Worm (Caenorhabditis elegans) whole organism, late embryonic: ENCODE data around the gene mrpl-55.

ENCODE experiments used
- C08G9.2 ChIP-seq: sonication (generic microtip); optimal IDR thresholded peaks from 2 replicates; lab custom pipeline; 2016; ENCODE audit warnings: mild to moderate bottlenecking, missing genetic modification characterization, moderate library complexity, missing compliant biosample characterization
- K02D7.2 ChIP-seq: sonication (generic microtip); optimal IDR thresholded peaks from 2 replicates; lab custom pipeline; 2017; ENCODE audit warnings: mild to moderate bottlenecking, missing genetic modification characterization, missing compliant biosample characterization
- K09A11.1 ChIP-seq: sonication (generic microtip); optimal IDR thresholded peaks from 2 replicates; lab custom pipeline; 2017; ENCODE audit warnings: antibody characterized with exemption, mild to moderate bottlenecking, missing genetic modification characterization, missing compliant biosample characterization; ENCODE audit not compliant: insufficient read depth
- Y22D7AL.16 ChIP-seq: sonication (generic microtip); optimal IDR thresholded peaks from 2 replicates; lab custom pipeline; 2016; ENCODE audit warnings: missing genetic modification characterization, missing compliant biosample characterization
- ama-1 ChIP-seq: fragments of 150-350 bp; optimal IDR thresholded peaks from 2 replicates; lab custom pipeline; 2014
- ceh-14 ChIP-seq: sonication (generic microtip); optimal IDR thresholded peaks from 2 replicates; lab custom pipeline; 2016; ENCODE audit warnings: missing genotype, missing genetic modification characterization, missing compliant biosample characterization
- ceh-18 ChIP-seq: sonication (generic microtip); optimal IDR thresholded peaks from 2 replicates; lab custom pipeline; 2016; ENCODE audit warnings: missing genetic modification characterization, missing compliant biosample characterization
- ceh-24 ChIP-seq: sonication (generic microtip); optimal IDR thresholded peaks from 2 replicates; lab custom pipeline; 2016; ENCODE audit warnings: mild to moderate bottlenecking, missing genetic modification characterization, missing compliant biosample characterization
- ceh-30 ChIP-seq: fragments of 150-350 bp; optimal IDR thresholded peaks from 2 replicates; lab custom pipeline; 2014; ENCODE audit warnings: missing biosample characterization, missing genetic modification characterization
- ceh-31 ChIP-seq: sonication (generic microtip); optimal IDR thresholded peaks from 2 replicates; lab custom pipeline; 2016; ENCODE audit warnings: missing genetic modification characterization, missing compliant biosample characterization
- ceh-34 ChIP-seq: sonication (generic microtip); optimal IDR thresholded peaks from 2 replicates; lab custom pipeline; 2016; ENCODE audit warnings: mild to moderate bottlenecking, missing genetic modification characterization, missing compliant biosample characterization
- ceh-45 ChIP-seq: fragments of 200-800 bp; sonication (Bioruptor generic); IDR thresholded peaks from 2 replicates; pipeline ENCODE4 v1.3.6; 2022; ENCODE audit warnings: missing genetic modification reagents, missing genetic modification characterization, missing compliant biosample characterization
- ceh-48 ChIP-seq: sonication (generic microtip); optimal IDR thresholded peaks from 2 replicates; lab custom pipeline; 2016; ENCODE audit warnings: missing genetic modification characterization, inconsistent platforms, missing compliant biosample characterization
- ceh-6 ChIP-seq: fragments of 200-800 bp; sonication (Bioruptor generic); optimal IDR thresholded peaks from 2 replicates; lab custom pipeline; 2018; ENCODE audit warnings: mild to moderate bottlenecking, missing genetic modification characterization, missing compliant biosample characterization
- ceh-9 ChIP-seq: sonication (generic microtip); optimal IDR thresholded peaks from 2 replicates; lab custom pipeline; 2016; ENCODE audit warnings: mild to moderate bottlenecking, missing genetic modification characterization, inconsistent platforms, missing compliant biosample characterization
- che-1 ChIP-seq: sonication (generic microtip); optimal IDR thresholded peaks from 2 replicates; lab custom pipeline; 2016; ENCODE audit warnings: mild to moderate bottlenecking, missing genetic modification characterization, missing compliant biosample characterization
- dmd-4 ChIP-seq: sonication (generic microtip); optimal IDR thresholded peaks from 2 replicates; lab custom pipeline; 2016; ENCODE audit warnings: borderline replicate concordance, missing genetic modification characterization, missing compliant biosample characterization
- elt-2 ChIP-seq: sonication (generic microtip); optimal IDR thresholded peaks from 2 replicates; lab custom pipeline; 2016; ENCODE audit warnings: missing genetic modification reagents, missing genetic modification characterization, missing compliant biosample characterization
- elt-4 ChIP-seq: sonication (generic microtip); optimal IDR thresholded peaks from 2 replicates; lab custom pipeline; 2016; ENCODE audit warnings: missing genetic modification characterization, missing compliant biosample characterization
- eyg-1 ChIP-seq: sonication (generic microtip); optimal IDR thresholded peaks from 2 replicates; lab custom pipeline; 2016; ENCODE audit warnings: missing genotype, missing genetic modification characterization, missing compliant biosample characterization
- fax-1 ChIP-seq: sonication (generic microtip); optimal IDR thresholded peaks from 2 replicates; lab custom pipeline; 2016; ENCODE audit warnings: missing genotype, missing genetic modification characterization, missing compliant biosample characterization
- fkh-10 ChIP-seq: fragments of 150-350 bp; optimal IDR thresholded peaks from 2 replicates; lab custom pipeline; 2014; ENCODE audit warnings: missing biosample characterization, missing genetic modification reagents, missing genetic modification characterization
- fkh-6 ChIP-seq: sonication (generic microtip); optimal IDR thresholded peaks from 2 replicates; lab custom pipeline; 2016; ENCODE audit warnings: missing genetic modification characterization, missing compliant biosample characterization
- gmeb-2 ChIP-seq: sonication (generic microtip); optimal IDR thresholded peaks from 2 replicates; lab custom pipeline; 2016; ENCODE audit warnings: missing genetic modification characterization, inconsistent platforms, missing compliant biosample characterization
- hlh-13 ChIP-seq: fragments of 200-800 bp; sonication (Bioruptor generic); optimal IDR thresholded peaks from 2 replicates; lab custom pipeline; 2018; ENCODE audit warnings: mild to moderate bottlenecking, missing genetic modification characterization, missing compliant biosample characterization
- hlh-15 ChIP-seq: sonication (generic microtip); optimal IDR thresholded peaks from 2 replicates; lab custom pipeline; 2016; ENCODE audit warnings: missing genetic modification characterization, missing compliant biosample characterization
- hlh-8 ChIP-seq: sonication (generic microtip); optimal IDR thresholded peaks from 2 replicates; lab custom pipeline; 2016; ENCODE audit warnings: missing genotype, missing genetic modification characterization, missing compliant biosample characterization
- lim-6 ChIP-seq: sonication (generic microtip); optimal IDR thresholded peaks from 2 replicates; lab custom pipeline; 2016; ENCODE audit warnings: missing genetic modification characterization, missing compliant biosample characterization
- lin-11 ChIP-seq: fragments of 200-800 bp; sonication (Bioruptor generic); optimal IDR thresholded peaks from 2 replicates; lab custom pipeline; 2018; ENCODE audit warnings: mild to moderate bottlenecking, missing genetic modification characterization, missing compliant biosample characterization
- mec-3 ChIP-seq: sonication (generic microtip); optimal IDR thresholded peaks from 2 replicates; lab custom pipeline; 2016; ENCODE audit warnings: borderline replicate concordance, missing genetic modification characterization, missing compliant biosample characterization
- nhr-11 ChIP-seq: fragments of 150-350 bp; optimal IDR thresholded peaks from 2 replicates; lab custom pipeline; 2014; ENCODE audit warnings: missing biosample characterization, missing genetic modification characterization
- nhr-232 ChIP-seq: sonication (generic microtip); optimal IDR thresholded peaks from 2 replicates; lab custom pipeline; 2016; ENCODE audit warnings: missing genetic modification characterization, missing compliant biosample characterization
- npax-4 ChIP-seq: sonication (generic microtip); optimal IDR thresholded peaks from 2 replicates; lab custom pipeline; 2016; ENCODE audit warnings: missing genetic modification characterization, missing compliant biosample characterization
- pag-3 ChIP-seq: sonication (generic microtip); optimal IDR thresholded peaks from 2 replicates; lab custom pipeline; 2016; ENCODE audit warnings: missing compliant biosample characterization, missing genetic modification characterization, borderline replicate concordance
- pat-9 ChIP-seq: fragments of 200-800 bp; sonication (Bioruptor generic); optimal IDR thresholded peaks from 2 replicates; lab custom pipeline; 2018; ENCODE audit warnings: mild to moderate bottlenecking, missing genetic modification characterization, moderate library complexity, missing compliant biosample characterization
- pqm-1 ChIP-seq: sonication (generic microtip); optimal IDR thresholded peaks from 2 replicates; lab custom pipeline; 2016; ENCODE audit warnings: missing genetic modification characterization, missing compliant biosample characterization
- pros-1 ChIP-seq: fragments of 150-350 bp; optimal IDR thresholded peaks from 2 replicates; lab custom pipeline; 2014; ENCODE audit warnings: missing biosample characterization, missing genetic modification reagents, missing genetic modification characterization
- rnt-1 ChIP-seq: sonication (generic microtip); optimal IDR thresholded peaks from 2 replicates; lab custom pipeline; 2016; ENCODE audit warnings: missing genetic modification characterization, missing compliant biosample characterization
- sdc-2 ChIP-seq: sonication (generic microtip); optimal IDR thresholded peaks from 2 replicates; lab custom pipeline; 2016; ENCODE audit warnings: missing genotype, missing genetic modification characterization, missing compliant biosample characterization
- sox-2 ChIP-seq: fragments of 200-800 bp; sonication (Bioruptor generic); IDR thresholded peaks from 2 replicates; pipeline ENCODE4 v1.3.6; 2022; ENCODE audit warnings: missing genetic modification reagents, missing genetic modification characterization, missing compliant biosample characterization
- sox-4 ChIP-seq: sonication (generic microtip); optimal IDR thresholded peaks from 2 replicates; lab custom pipeline; 2017; ENCODE audit warnings: mild to moderate bottlenecking, missing genetic modification characterization, inconsistent platforms, missing compliant biosample characterization
- unc-55 ChIP-seq: sonication (generic microtip); optimal IDR thresholded peaks from 2 replicates; lab custom pipeline; 2017; ENCODE audit warnings: missing biosample characterization, missing genetic modification reagents, missing genetic modification characterization
- unc-86 ChIP-seq: sonication (generic microtip); optimal IDR thresholded peaks from 2 replicates; lab custom pipeline; 2016; ENCODE audit warnings: missing genetic modification characterization, missing compliant biosample characterization
- zip-5 ChIP-seq: sonication (generic microtip); optimal IDR thresholded peaks from 2 replicates; lab custom pipeline; 2016; ENCODE audit warnings: missing genetic modification characterization, missing compliant biosample characterization
- ztf-16 ChIP-seq: sonication (generic microtip); optimal IDR thresholded peaks from 2 replicates; lab custom pipeline; 2017; ENCODE audit warnings: missing genetic modification characterization, missing compliant biosample characterization

mrpl-55 gene

ce11 chrIV:410420-410891, 33.3 kb upstream of the mrpl-55 start, which contains the start of gene T07A9.12 (continued):
- peak; percentile 84 for TF ChIP-seq elt-2 (tag; lab: Kevin White, UChicago)
- no peak for TF ChIP-seq Y22D7AL.16 (tag; lab: Kevin White, UChicago)
- TF ChIP-seq eyg-1 (tag; lab: Kevin White, UChicago), result no peak
- TF ChIP-seq pqm-1 (tag; lab: Kevin White, UChicago), result peak; percentile 78
- TF ChIP-seq ceh-18 (tag; lab: Kevin White, UChicago), result peak; percentile 50
- TF ChIP-seq ceh-24 (tag; lab: Kevin White, UChicago), result no peak
- no peak for TF ChIP-seq ama-1 (lab: Kevin White, UChicago)
- TF ChIP-seq pros-1 (tag; lab: Kevin White, UChicago), result no peak
- TF ChIP-seq ceh-48 (tag; lab: Kevin White, UChicago), result no peak
- TF ChIP-seq nhr-232 (tag; lab: Kevin White, UChicago), result no peak
- TF ChIP-seq ceh-6, result no peak
- TF ChIP-seq hlh-8 (tag; lab: Kevin White, UChicago), result peak; percentile 80
- peak; percentile 62 for TF ChIP-seq hlh-15 (tag; lab: Kevin White, UChicago)
- peak; percentile 37 for TF ChIP-seq ztf-16 (tag; lab: Kevin White, UChicago)
- TF ChIP-seq K09A11.1 (tag; lab: Kevin White, UChicago), result peak; percentile 46
- peak; percentile 89 for TF ChIP-seq C08G9.2 (tag; lab: Kevin White, UChicago)
- no peak for TF ChIP-seq mec-3
- peak; percentile 80 for TF ChIP-seq rnt-1 (tag; lab: Kevin White, UChicago)
- no peak for TF ChIP-seq lin-11 (tag; lab: Kevin White, UChicago)
- TF ChIP-seq gmeb-2 (tag; lab: Kevin White, UChicago), result no peak
- peak; percentile 58 for TF ChIP-seq fkh-6 (tag; lab: Kevin White, UChicago)
- TF ChIP-seq che-1 (tag; lab: Kevin White, UChicago), result no peak
- peak; percentile 82 for TF ChIP-seq fax-1 (tag; lab: Kevin White, UChicago)
- peak; percentile 56 for TF ChIP-seq unc-86
- no peak for TF ChIP-seq sdc-2 (tag; lab: Kevin White, UChicago)
- TF ChIP-seq lim-6 (tag; lab: Kevin White, UChicago), result peak; percentile 77
- TF ChIP-seq sox-2 (GFP tag; lab: Robert Waterston, UW), result no peak
- TF ChIP-seq, all 69 proteins: peak for 37

- no peak for TF ChIP-seq ceh-24 (tag; lab: Kevin White, UChicago)
- TF ChIP-seq pros-1 (tag; lab: Kevin White, UChicago), result no peak
- no peak for TF ChIP-seq pag-3 (tag; lab: Kevin White, UChicago)
- no peak for TF ChIP-seq ceh-30
- TF ChIP-seq nhr-11 (tag; lab: Kevin White, UChicago), result no peak
- TF ChIP-seq fax-1 (tag; lab: Kevin White, UChicago), result no peak
- TF ChIP-seq ceh-34, result no peak
- no peak for TF ChIP-seq hlh-8 (tag; lab: Kevin White, UChicago)
- no peak for TF ChIP-seq eyg-1 (tag; lab: Kevin White, UChicago)
- TF ChIP-seq dmd-4 (tag; lab: Kevin White, UChicago), result no peak
These were observed 24.1 kb upstream of the mrpl-55 start, which contains the start of gene eri-1 for ce11 chrIV:419674-420073. Gene eri-1 (minus strand): TSS chrIV:419958.

ce11 chrIV:420686-421085, 23.1 kb upstream of the mrpl-55 start:
- TF ChIP-seq elt-2 (tag; lab: Kevin White, UChicago), result no peak
- TF ChIP-seq pros-1 (tag; lab: Kevin White, UChicago), result no peak
- no peak for TF ChIP-seq ceh-9 (tag; lab: Kevin White, UChicago)
- TF ChIP-seq ztf-16 (tag; lab: Kevin White, UChicago), result no peak
- TF ChIP-seq ceh-14 (tag; lab: Kevin White, UChicago), result no peak
- no peak for TF ChIP-seq zip-5
- TF ChIP-seq hlh-15 (tag; lab: Kevin White, UChicago), result no peak
- TF ChIP-seq pat-9 (tag; lab: Kevin White, UChicago), result no peak

- TF ChIP-seq ztf-16 (tag; lab: Kevin White, UChicago) (no peak), ceh-9 (tag; lab: Kevin White, UChicago) (no peak), pros-1 (tag; lab: Kevin White, UChicago) (no peak), fkh-6 (tag; lab: Kevin White, UChicago) (no peak), unc-55 (GFP tag; lab: Kevin White, UChicago) (no peak), ceh-31 (tag; lab: Kevin White, UChicago) (no peak), hlh-13 (GFP tag; lab: Kevin White, UChicago) (no peak), ceh-45 (GFP tag; lab: Robert Waterston, UW) (no peak), fkh-10 (no peak), hlh-15 (tag; lab: Kevin White, UChicago) (no peak), fax-1 (tag; lab: Kevin White, UChicago) (no peak), npax-4 (no peak), pag-3 (tag; lab: Kevin White, UChicago) (no peak), K02D7.2 (tag; lab: Kevin White, UChicago) (no peak), sox-4 (tag; lab: Kevin White, UChicago) (no peak), elt-4 (tag; lab: Kevin White, UChicago) (no peak)
These were observed 21.7 kb upstream of the mrpl-55 start for ce11 chrIV:422112-422511.
